Fruit fly (Drosophila melanogaster) whole organism, pupa: ENCODE data around the gene CG13724.

Experiments used
- CG10348 ChIP-seq: fragments of 200-800 bp; sonication (Bioruptor generic); IDR thresholded peaks from 2 replicates; pipeline ENCODE4 v1.3.6; 2022; ENCODE audit warnings: missing biosample characterization, missing genetic modification characterization
- CG13204 ChIP-seq: fragments of 200-800 bp; sonication (Bioruptor generic); optimal IDR thresholded peaks from 2 replicates; lab custom pipeline; 2018; ENCODE audit warnings: missing biosample characterization, mild to moderate bottlenecking, missing genetic modification characterization, moderate library complexity
- CG15710 ChIP-seq: fragments of 200-800 bp; sonication (Bioruptor generic); optimal IDR thresholded peaks from 2 replicates; lab custom pipeline; 2018; ENCODE audit warnings: missing biosample characterization, mild to moderate bottlenecking, missing genetic modification characterization, moderate library complexity
- CG34367 ChIP-seq: fragments of 200-800 bp; sonication (Bioruptor generic); optimal IDR thresholded peaks from 2 replicates; lab custom pipeline; 2018; ENCODE audit warnings: missing biosample characterization, mild to moderate bottlenecking, missing genetic modification characterization
- CG8159 ChIP-seq: fragments of 200-800 bp; sonication (Bioruptor generic); optimal IDR thresholded peaks from 3 replicates; lab custom pipeline; 2018; ENCODE audit warnings: missing biosample characterization, mild to moderate bottlenecking, missing genetic modification characterization, moderate library complexity
- CG8301 ChIP-seq: fragments of 200-800 bp; sonication (Bioruptor generic); optimal IDR thresholded peaks from 2 replicates; lab custom pipeline; 2018; ENCODE audit warnings: missing biosample characterization, mild to moderate bottlenecking, missing genetic modification characterization
- EcR ChIP-seq: fragments of 200-800 bp; sonication (Bioruptor generic); optimal IDR thresholded peaks from 3 replicates; lab custom pipeline; 2019; ENCODE audit warnings: missing biosample characterization, missing genetic modification characterization, mild to moderate bottlenecking, moderate library complexity, missing genetic modification reagents
- Pif1B ChIP-seq: fragments of 200-800 bp; sonication (Bioruptor generic); optimal IDR thresholded peaks from 3 replicates; lab custom pipeline; 2016; ENCODE audit warnings: missing biosample characterization, missing genetic modification characterization
- gl ChIP-seq: fragments of 200-800 bp; sonication (Bioruptor generic); optimal IDR thresholded peaks from 2 replicates; lab custom pipeline; 2018; ENCODE audit warnings: missing biosample characterization, mild to moderate bottlenecking, missing genetic modification characterization
- rn ChIP-seq: fragments of 200-800 bp; sonication (Bioruptor generic); IDR thresholded peaks from 2 replicates; pipeline ENCODE4 v1.3.6; 2022; ENCODE audit warnings: missing biosample characterization, missing genetic modification characterization

- TF ChIP-seq rn (GFP tag; lab: Robert Waterston, UW) = no peak
- TF ChIP-seq Pif1B (GFP tag; lab: Kevin White, UChicago) = no peak
- TF ChIP-seq CG13204 (GFP tag; lab: Kevin White, UChicago) = no peak
- TF ChIP-seq gl (tag; lab: Kevin White, UChicago) = no peak
- no peak for TF ChIP-seq EcR (GFP tag; lab: Kevin White, UChicago)
- no peak for TF ChIP-seq CG10348 (GFP tag; lab: Robert Waterston, UW)
- no peak for TF ChIP-seq CG34367 (tag; lab: Kevin White, UChicago)
- no peak for TF ChIP-seq CG8159 (tag; lab: Kevin White, UChicago)
- TF ChIP-seq CG15710 (tag; lab: Kevin White, UChicago) = no peak
- no peak for TF ChIP-seq CG8301 (tag; lab: Kevin White, UChicago)
These were observed 44.3 kb downstream of the CG13724 start for dm6 chr3L:17366936-17367335.
